Fruit fly (Drosophila melanogaster): ENCODE results near the gene NTPase.
A peak's percentile ranks its signal among the peaks of the same experiment; 100 is the strongest.

NTPase gene

dm6 chr2L:2857862-2858734 lies 27.6 kb downstream of the NTPase start (continued):
- TF ChIP-seq Jarid2 (GFP tag; optimal IDR thresholded peaks at IDR 0.05) = no peak
- no peak for TF ChIP-seq pzg (GFP tag; optimal IDR thresholded peaks at IDR 0.05)
- TF ChIP-seq Ptx1 (GFP tag; IDR thresholded peaks at IDR 0.05) = peak; percentile 30; the same call in 1 of the 2 replicates
- TF ChIP-seq Hr78 (GFP tag; optimal IDR thresholded peaks at IDR 0.05) = peak in 1 of 2 experiments; percentile 28
- TF ChIP-seq CG4820 (GFP tag; optimal IDR thresholded peaks at IDR 0.05) = no peak
- peak; percentile 17 for TF ChIP-seq CG4424 (GFP tag; optimal IDR thresholded peaks at IDR 0.05)
- TF ChIP-seq CG3281 (GFP tag; optimal IDR thresholded peaks at IDR 0.05) = peak; percentile 23
- TF ChIP-seq Awh (GFP tag; IDR thresholded peaks at IDR 0.05) = no peak
- no peak for TF ChIP-seq amos (GFP tag; IDR thresholded peaks at IDR 0.05; ENCODE audit: partially characterized antibody)
- TF ChIP-seq wdn (GFP tag; IDR thresholded peaks at IDR 0.05) = no peak
- TF ChIP-seq dati (GFP tag; IDR thresholded peaks at IDR 0.05) = no peak
- no peak for TF ChIP-seq nau (GFP tag; optimal IDR thresholded peaks at IDR 0.05)
- peak; percentile 17 for TF ChIP-seq CG7839 (tag; optimal IDR thresholded peaks at IDR 0.05)
- TF ChIP-seq mirr (GFP tag; optimal IDR thresholded peaks at IDR 0.05) = peak; percentile 84
- TF ChIP-seq CG1647 (GFP tag; optimal IDR thresholded peaks at IDR 0.05) = no peak
- peak; percentile 45 for TF ChIP-seq CG14014 (GFP tag; IDR thresholded peaks at IDR 0.05)
- TF ChIP-seq Fer3 (tag; optimal IDR thresholded peaks at IDR 0.05) = peak; percentile 16
- peak; percentile 24 for TF ChIP-seq CG15011 (GFP tag; optimal IDR thresholded peaks at IDR 0.05)
- TF ChIP-seq Pdp1 (GFP tag; optimal IDR thresholded peaks at IDR 0.05) = no peak
- TF ChIP-seq h (optimal IDR thresholded peaks at IDR 0.05) = no peak
- TF ChIP-seq CG3838 (GFP tag; optimal IDR thresholded peaks at IDR 0.05) = no peak
- no peak for TF ChIP-seq CG6175 (GFP tag; IDR thresholded peaks at IDR 0.05)
- TF ChIP-seq CG4854 (GFP tag; optimal IDR thresholded peaks at IDR 0.05) = no peak
- 0 out of 3 replicates have a peak, but pooled peaks have one; percentile 40 for TF ChIP-seq dysf (GFP tag; IDR thresholded peaks at IDR 0.05)
- TF ChIP-seq Xbp1 (GFP tag; optimal IDR thresholded peaks at IDR 0.05) = peak; percentile 2
- no peak for TF ChIP-seq CG11723 (GFP tag; optimal IDR thresholded peaks at IDR 0.05)
- no peak for TF ChIP-seq ftz-f1 (GFP tag; optimal IDR thresholded peaks at IDR 0.05)
- no peak for TF ChIP-seq Hand (GFP tag; optimal IDR thresholded peaks at IDR 0.05)
- TF ChIP-seq aop (GFP tag; IDR thresholded peaks at IDR 0.05) = no peak
- TF ChIP-seq E2f2 (GFP tag; IDR thresholded peaks at IDR 0.05) = no peak
- TF ChIP-seq p53 (GFP tag; optimal IDR thresholded peaks at IDR 0.05) = no peak
- no peak for TF ChIP-seq pan (optimal IDR thresholded peaks at IDR 0.05)
- TF ChIP-seq pan (GFP tag; optimal IDR thresholded peaks at IDR 0.05 in 1 of 2, IDR thresholded peaks at IDR 0.05 in 1 of 2) = no peak
- TF ChIP-seq CG3407 (GFP tag; optimal IDR thresholded peaks at IDR 0.05) = no peak
- no peak for TF ChIP-seq br (optimal IDR thresholded peaks at IDR 0.05)
- peak; percentile 13 for TF ChIP-seq unpg (GFP tag; optimal IDR thresholded peaks at IDR 0.05)
- no peak for TF ChIP-seq fd3F (GFP tag; optimal IDR thresholded peaks at IDR 0.05)
- TF ChIP-seq CG6689 (GFP tag; IDR thresholded peaks at IDR 0.05) = 0 out of 2 replicates have a peak, but pooled peaks have one; percentile 23
- no peak for TF ChIP-seq Stat92E (GFP tag; optimal IDR thresholded peaks at IDR 0.05)
- TF ChIP-seq maf-S (GFP tag; optimal IDR thresholded peaks at IDR 0.05) = no peak

Measured in whole organism, embryonic.